Worm (Caenorhabditis elegans): ENCODE data around the gene T23G5.2.

ce11 chrIII:9242675-9243074 lies 6.5 kb upstream of the T23G5.2 start, which contains the start of gene dat-1:
- no peak for TF ChIP-seq ceh-13 (GFP tag; optimal IDR thresholded peaks at IDR 0.05)
- no peak for TF ChIP-seq hmg-4 (GFP tag; optimal IDR thresholded peaks at IDR 0.05)
- no peak for TF ChIP-seq ama-1 (optimal IDR thresholded peaks at IDR 0.05)
- no peak for TF ChIP-seq tbx-37 (GFP tag; conservative IDR thresholded peaks at IDR 0.05)
- no peak for TF ChIP-seq scrt-1 (GFP tag; IDR thresholded peaks at IDR 0.05)
- TF ChIP-seq ets-7 (tag; optimal IDR thresholded peaks at IDR 0.05) = no peak
- TF ChIP-seq flt-1 (GFP tag; IDR thresholded peaks at IDR 0.05) = no peak
- no peak for TF ChIP-seq tbx-11 (GFP tag; IDR thresholded peaks at IDR 0.05)

All from whole organism, early embryonic.